Fruit fly (Drosophila melanogaster) whole organism, wandering third instar larva: ENCODE data around the gene Pih1D1.

Experiments
- Abd-B ChIP-seq: fragments of >200 bp; optimal IDR thresholded peaks from 2 replicates; lab custom pipeline; 2017; ENCODE audit warnings: missing biosample characterization, missing genetic modification characterization
- CG32264 ChIP-seq: fragments of 200-800 bp; sonication (Bioruptor generic); optimal IDR thresholded peaks from 2 replicates; lab custom pipeline; 2016; ENCODE audit warnings: missing biosample characterization, missing genetic modification characterization
- CG9705 ChIP-seq: fragments of 200-800 bp; sonication (Bioruptor generic); optimal IDR thresholded peaks from 2 replicates; lab custom pipeline; 2018; ENCODE audit warnings: missing biosample characterization, mild to moderate bottlenecking, missing genetic modification characterization
- Dif ChIP-seq: fragments of 200-275, 200-300 bp; sonication (Bioruptor generic); optimal IDR thresholded peaks from 2 replicates; lab custom pipeline; 2018; ENCODE audit warnings: missing biosample characterization, missing genetic modification characterization; ENCODE audit not compliant: partially characterized antibody
- GATAd ChIP-seq: sonication (Bioruptor generic); optimal IDR thresholded peaks from 2 replicates; lab custom pipeline; 2016; ENCODE audit warnings: missing biosample characterization, missing genetic modification characterization
- HLH106 ChIP-seq: fragments of 200-800 bp; optimal IDR thresholded peaks from 3 replicates; lab custom pipeline; 2019; ENCODE audit warnings: missing biosample characterization, mild to moderate bottlenecking, missing genetic modification characterization, moderate library complexity
- Hr78 ChIP-seq: fragments of >200 bp; optimal IDR thresholded peaks from 2 replicates; lab custom pipeline; 2017; ENCODE audit warnings: missing biosample characterization, missing genetic modification characterization
- Hr83 ChIP-seq: fragments of 200-300 bp; sonication (Bioruptor generic); optimal IDR thresholded peaks from 2 replicates; lab custom pipeline; 2016; ENCODE audit warnings: missing biosample characterization, mild to moderate bottlenecking, missing genetic modification characterization, moderate library complexity; ENCODE audit not compliant: poor library complexity, severe bottlenecking
- Jra ChIP-seq: sonication (Bioruptor generic); optimal IDR thresholded peaks from 2 replicates; lab custom pipeline; 2016; ENCODE audit warnings: missing biosample characterization, missing genetic modification characterization
- Myc ChIP-seq: fragments of >200 bp; optimal IDR thresholded peaks from 2 replicates; lab custom pipeline; 2017
- OdsH ChIP-seq: fragments of 200-800 bp; sonication (Bioruptor generic); optimal IDR thresholded peaks from 2 replicates; lab custom pipeline; 2016; ENCODE audit warnings: missing biosample characterization, mild to moderate bottlenecking, missing genetic modification characterization
- Rel ChIP-seq, 2 experiments: fragments of 200-800 bp; sonication (Bioruptor generic) in 1 of 2; optimal IDR thresholded peaks; 2 replicates in 1 of 2; 3 replicates in 1 of 2; lab custom pipeline; 2016 to 2019; ENCODE audit warnings: mild to moderate bottlenecking in 2 of 2, missing biosample characterization in 2 of 2, missing genetic modification characterization in 2 of 2, moderate library complexity in 1 of 2
- Sp1 ChIP-seq: fragments of 200-800 bp; sonication (Bioruptor generic); optimal IDR thresholded peaks from 3 replicates; lab custom pipeline; 2019; ENCODE audit warnings: missing biosample characterization, mild to moderate bottlenecking, missing genetic modification characterization, moderate library complexity
- Vsx2 ChIP-seq: fragments of 200-300, 225-300 bp; sonication (Bioruptor generic); optimal IDR thresholded peaks from 2 replicates; lab custom pipeline; 2018; ENCODE audit warnings: missing biosample characterization, missing genetic modification characterization; ENCODE audit not compliant: partially characterized antibody
- br ChIP-seq: fragments of 200-800 bp; sonication (Bioruptor generic); optimal IDR thresholded peaks from 2 replicates; lab custom pipeline; 2016; ENCODE audit warnings: missing biosample characterization, missing genetic modification characterization
- brk ChIP-seq: fragments of 200-800 bp; sonication (Bioruptor generic); optimal IDR thresholded peaks from 2 replicates; lab custom pipeline; 2016; ENCODE audit warnings: missing biosample characterization, mild to moderate bottlenecking, missing genetic modification characterization
- dmrt93B ChIP-seq: fragments of 200-800 bp; sonication (Bioruptor generic); optimal IDR thresholded peaks from 2 replicates; lab custom pipeline; 2018; ENCODE audit warnings: missing biosample characterization, mild to moderate bottlenecking, missing genetic modification characterization
- dsf ChIP-seq: sonication (Bioruptor generic); optimal IDR thresholded peaks from 2 replicates; lab custom pipeline; 2016; ENCODE audit warnings: missing biosample characterization, missing genetic modification characterization, borderline replicate concordance
- ey ChIP-seq: fragments of 200-800 bp; sonication (Bioruptor generic); optimal IDR thresholded peaks from 2 replicates; lab custom pipeline; 2016; ENCODE audit warnings: missing biosample characterization, missing genetic modification characterization
- foxo ChIP-seq, 2 experiments: fragments of 200-800 bp; sonication (Bioruptor generic); optimal IDR thresholded peaks; 2 replicates in 1 of 2; 3 replicates in 1 of 2; lab custom pipeline; 2016 to 2017; ENCODE audit warnings: missing biosample characterization in 2 of 2, missing genetic modification characterization in 2 of 2
- fru ChIP-seq: fragments of 200-800 bp; sonication (Bioruptor generic); optimal IDR thresholded peaks from 3 replicates; lab custom pipeline; 2016; ENCODE audit warnings: missing biosample characterization, mild to moderate bottlenecking, missing genetic modification characterization
- h ChIP-seq: fragments of 200-800 bp; sonication (Bioruptor generic); optimal IDR thresholded peaks from 3 replicates; lab custom pipeline; 2016; ENCODE audit warnings: missing biosample characterization, mild to moderate bottlenecking, missing genetic modification characterization
- jim ChIP-seq: fragments of 175-275, 200-325 bp; sonication (Bioruptor generic); optimal IDR thresholded peaks from 2 replicates; lab custom pipeline; 2016; ENCODE audit warnings: missing biosample characterization, mild to moderate bottlenecking, missing genetic modification characterization
- lola ChIP-seq: fragments of >200 bp; optimal IDR thresholded peaks from 2 replicates; lab custom pipeline; 2017; ENCODE audit warnings: missing biosample characterization, missing genetic modification characterization
- pan ChIP-seq: fragments of >200 bp; optimal IDR thresholded peaks from 2 replicates; lab custom pipeline; 2017
- psq ChIP-seq: fragments of 200-800 bp; sonication (Bioruptor generic); optimal IDR thresholded peaks from 3 replicates; lab custom pipeline; 2017; ENCODE audit warnings: missing biosample characterization, mild to moderate bottlenecking, missing genetic modification characterization, moderate library complexity
- rgr ChIP-seq: fragments of 200-800 bp; sonication (Bioruptor generic); optimal IDR thresholded peaks from 3 replicates; lab custom pipeline; 2016; ENCODE audit warnings: missing biosample characterization, mild to moderate bottlenecking, missing genetic modification characterization
- sage ChIP-seq: fragments of 200-800 bp; sonication (Bioruptor generic); optimal IDR thresholded peaks from 2 replicates; lab custom pipeline; 2016; ENCODE audit warnings: missing biosample characterization, mild to moderate bottlenecking, missing genetic modification characterization
- sv ChIP-seq: fragments of 200-800 bp; sonication (Bioruptor generic); optimal IDR thresholded peaks from 3 replicates; lab custom pipeline; 2016; ENCODE audit warnings: missing biosample characterization, missing genetic modification characterization
- woc ChIP-seq: sonication (Bioruptor generic); optimal IDR thresholded peaks from 2 replicates; lab custom pipeline; 2016; ENCODE audit warnings: missing biosample characterization, mild to moderate bottlenecking, missing genetic modification characterization

The Pih1D1 gene

dm6 chr2L:12705376-12705775 is 16.3 kb downstream of the Pih1D1 start:
- TF ChIP-seq Hr83 (GFP tag; lab: Kevin White, UChicago) (no peak), foxo (GFP tag; optimal IDR thresholded peaks at IDR 0.05; lab: Kevin White, UChicago) (peak in 1 of 2 experiments; percentile 6)

dm6 chr2L:12704418-12704920 is 17.2 kb downstream of the Pih1D1 start, which contains the start of the genes CG5776 and spict:
CG5776 (minus strand) TSS chr2L:12704451.
spict (plus strand) TSS chr2L:12704725.
- TF ChIP-seq psq (GFP tag; lab: Kevin White, UChicago) = peak; percentile 41
- TF ChIP-seq jim (GFP tag; lab: Kevin White, UChicago) = no peak
- peak; percentile 50 for TF ChIP-seq woc (GFP tag; lab: Kevin White, UChicago)
- peak; percentile 15 for TF ChIP-seq dsf
- no peak for TF ChIP-seq Hr78 (GFP tag; lab: Kevin White, UChicago)
- peak; percentile 96 for TF ChIP-seq Myc (lab: Kevin White, UChicago)
- peak; percentile 14 for TF ChIP-seq sv (GFP tag; lab: Kevin White, UChicago)
- TF ChIP-seq HLH106 (tag; lab: Kevin White, UChicago) = peak; percentile 80
- peak; percentile 21 for TF ChIP-seq OdsH (GFP tag; lab: Kevin White, UChicago)
- no peak for TF ChIP-seq pan (lab: Kevin White, UChicago)
- TF ChIP-seq GATAd (GFP tag; lab: Kevin White, UChicago) = no peak
- TF ChIP-seq CG32264 = no peak
- TF ChIP-seq foxo (GFP tag; optimal IDR thresholded peaks at IDR 0.05; lab: Kevin White, UChicago) = peak in 1 of 2 experiments; percentile 70
- no peak for TF ChIP-seq Rel (GFP tag; optimal IDR thresholded peaks at IDR 0.05; lab: Kevin White, UChicago)
- TF ChIP-seq Rel (tag; optimal IDR thresholded peaks at IDR 0.05; lab: Kevin White, UChicago) = peak; percentile 85
- no peak for TF ChIP-seq brk (GFP tag; lab: Kevin White, UChicago)
- peak; percentile 68 for TF ChIP-seq dmrt93B (GFP tag; lab: Kevin White, UChicago)
- TF ChIP-seq Dif = peak; percentile 72
- peak; percentile 57 for TF ChIP-seq rgr (GFP tag; lab: Kevin White, UChicago)
- peak; percentile 73 for TF ChIP-seq br (GFP tag; lab: Kevin White, UChicago)
- TF ChIP-seq Jra (GFP tag; lab: Kevin White, UChicago) = peak; percentile 94
- TF ChIP-seq sage = no peak
- peak; percentile 71 for TF ChIP-seq CG9705 (GFP tag; lab: Kevin White, UChicago)
- TF ChIP-seq fru (GFP tag; lab: Kevin White, UChicago) = peak; percentile 62
- peak; percentile 84 for TF ChIP-seq Sp1 (GFP tag; lab: Kevin White, UChicago)
- peak; percentile 70 for TF ChIP-seq h (GFP tag; lab: Kevin White, UChicago)
- TF ChIP-seq ey (GFP tag; lab: Kevin White, UChicago) = peak; percentile 47
- TF ChIP-seq, all 38 proteins: peak for 19

dm6 chr2L:12701498-12701897 is 20.1 kb downstream of the Pih1D1 start:
- TF ChIP-seq pan (lab: Kevin White, UChicago) (no peak), Jra (GFP tag; lab: Kevin White, UChicago) (no peak)
- TF ChIP-seq, all 38 proteins: peak for 0

- TF ChIP-seq HLH106 (tag; lab: Kevin White, UChicago) (peak; percentile 56), psq (GFP tag; lab: Kevin White, UChicago) (peak; percentile 12), foxo (GFP tag; optimal IDR thresholded peaks at IDR 0.05; lab: Kevin White, UChicago) (peak in 1 of 2 experiments; percentile 30), Vsx2 (GFP tag; lab: Kevin White, UChicago) (no peak), Sp1 (GFP tag; lab: Kevin White, UChicago) (peak; percentile 46), dmrt93B (GFP tag; lab: Kevin White, UChicago) (peak; percentile 14)
Observed at dm6 chr2L:12700381-12700963, 21.2 kb downstream of the Pih1D1 start, which contains the start of gene CG17036. CG17036 (minus strand) TSS chr2L:12700746.

- no peak for TF ChIP-seq Abd-B (GFP tag; lab: Kevin White, UChicago)
- no peak for TF ChIP-seq dsf
- TF ChIP-seq sage = no peak
- TF ChIP-seq br (GFP tag; lab: Kevin White, UChicago) = no peak
- no peak for TF ChIP-seq h (GFP tag; lab: Kevin White, UChicago)
- no peak for TF ChIP-seq Hr83 (GFP tag; lab: Kevin White, UChicago)
- no peak for TF ChIP-seq OdsH (GFP tag; lab: Kevin White, UChicago)
- no peak for TF ChIP-seq GATAd (GFP tag; lab: Kevin White, UChicago)
- no peak for TF ChIP-seq brk (GFP tag; lab: Kevin White, UChicago)
- no peak for TF ChIP-seq lola (GFP tag; lab: Kevin White, UChicago)
- TF ChIP-seq, all 38 proteins: peak for 0
Observed at dm6 chr2L:12697223-12697622, 24.4 kb downstream of the Pih1D1 start, which contains the start of gene CG5781. CG5781 (minus strand) TSS chr2L:12697323.
